Fruit fly (Drosophila melanogaster) S2 (cell line): ENCODE measurements around the gene cic.

Source experiments
- CG8478 ChIP-seq: fragments of >200 bp; optimal IDR thresholded peaks from 2 replicates; lab custom pipeline; 2018
- CTCF ChIP-seq, 2 experiments: fragments of >200 bp; optimal IDR thresholded peaks; 2 replicates each; lab custom pipeline; 2018

DNA sequence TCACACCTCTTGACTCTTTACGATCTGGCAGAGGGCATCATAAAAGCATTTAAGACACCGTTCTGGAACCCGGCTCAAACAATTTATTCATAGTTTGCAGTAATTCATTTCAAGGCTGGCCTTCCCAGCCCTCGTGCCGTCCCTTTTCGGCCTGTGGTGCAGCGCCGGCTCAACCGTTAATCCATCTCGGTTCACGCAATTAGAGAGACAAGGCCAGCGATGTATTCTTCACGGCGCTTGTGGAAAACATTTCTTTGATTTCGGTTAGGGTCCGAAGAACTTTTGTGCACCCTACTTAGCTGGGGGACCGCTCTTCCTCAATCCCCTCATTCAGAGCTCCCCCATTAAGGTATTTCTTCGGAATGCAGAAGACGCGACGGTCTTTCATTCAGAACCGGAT is 38.5 kb downstream of the cic start:
- TF ChIP-seq CTCF (optimal IDR thresholded peaks at IDR 0.05; lab: Kevin White, UChicago) (no peak), CG8478 (lab: Kevin White, UChicago) (no peak)
